Worm (Caenorhabditis elegans): Measurements from ENCODE around the gene Y54F10AM.11.

ce11 chrIII:2528621-2529113 is 35.1 kb downstream of the Y54F10AM.11 start, which contains the start of the genes Y54F10AM.15, rbc-2 and ndua-8:
- peak in 4 of 6 experiments; percentile 38 to 86 (median 67) for TF ChIP-seq elt-3 (tag; optimal IDR thresholded peaks at IDR 0.05)
- TF ChIP-seq egl-13 (tag; optimal IDR thresholded peaks at IDR 0.05), result peak; percentile 72
- no peak for TF ChIP-seq unc-62 (GFP tag; optimal IDR thresholded peaks at IDR 0.05)
- peak; percentile 72 for TF ChIP-seq nhr-237 (tag; optimal IDR thresholded peaks at IDR 0.05)
- peak; percentile 92 for TF ChIP-seq lin-35 (GFP tag; optimal IDR thresholded peaks at IDR 0.05)
